Fruit fly (Drosophila melanogaster): ENCODE results near the gene CG5004.
A peak's percentile ranks its signal among the peaks of the same experiment; 100 is the strongest.

The CG5004 gene

DNA sequence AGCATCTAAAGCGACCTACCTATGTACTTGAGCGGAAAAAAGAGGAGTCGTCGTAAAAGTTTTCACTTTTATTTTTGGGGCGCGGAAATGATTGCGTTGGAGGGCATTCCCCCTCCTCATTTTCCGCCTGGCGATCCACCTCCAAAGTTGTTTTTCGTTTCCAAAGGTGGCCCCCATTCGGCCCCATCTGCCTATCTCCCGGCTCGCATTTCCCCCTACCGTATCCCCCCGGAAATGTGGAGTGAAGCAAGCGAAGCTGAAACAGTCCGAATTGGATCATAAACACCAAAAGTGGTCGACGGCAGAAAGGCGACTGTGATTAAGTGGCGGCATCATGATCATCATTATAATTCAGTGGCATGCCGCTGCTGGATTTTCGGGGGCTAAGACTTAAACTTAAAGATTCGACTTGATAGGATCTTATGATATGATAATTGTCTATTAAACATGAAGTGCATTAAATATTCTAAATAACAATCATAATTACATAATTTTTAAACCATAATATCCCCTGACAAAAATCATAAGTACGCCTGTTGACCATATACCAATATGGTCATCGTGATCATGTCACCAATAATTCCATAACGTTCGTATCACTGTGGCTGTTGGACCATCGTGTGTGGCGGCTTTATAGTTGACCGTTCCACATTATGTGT is 16.3 kb downstream of the CG5004 start (continued):
- TF ChIP-seq lov (optimal IDR thresholded peaks at IDR 0.05) (no peak), lov (GFP tag; IDR thresholded peaks at IDR 0.05) (no peak), hkb (optimal IDR thresholded peaks at IDR 0.05) (no peak), hkb (GFP tag; IDR thresholded peaks at IDR 0.05) (peak; percentile 79), Hr51 (GFP tag; optimal IDR thresholded peaks at IDR 0.05) (peak; percentile 53 to 86), CG15011 (GFP tag; optimal IDR thresholded peaks at IDR 0.05) (peak; percentile 54), knrl (GFP tag; IDR thresholded peaks at IDR 0.05; ENCODE audit: partially characterized antibody) (no peak), CG4282 (GFP tag; optimal IDR thresholded peaks at IDR 0.05) (no peak), sqz (GFP tag; optimal IDR thresholded peaks at IDR 0.05) (no peak), hth (optimal IDR thresholded peaks at IDR 0.05) (no peak), MTF-1 (GFP tag; optimal IDR thresholded peaks at IDR 0.05; ENCODE audit: borderline replicate concordance) (peak; percentile 0), ara (GFP tag; IDR thresholded peaks at IDR 0.05) (0 out of 2 replicates have a peak, but pooled peaks have one; percentile 45), CG15479 (GFP tag; optimal IDR thresholded peaks at IDR 0.05) (no peak), CG31388 (GFP tag; optimal IDR thresholded peaks at IDR 0.05) (no peak), CG6854 (GFP tag; optimal IDR thresholded peaks at IDR 0.05) (peak; percentile 61), fru (optimal IDR thresholded peaks at IDR 0.05) (no peak), CG17829 (tag; optimal IDR thresholded peaks at IDR 0.05) (peak; percentile 74), ems (GFP tag; optimal IDR thresholded peaks at IDR 0.05) (peak; percentile 53), CG8089 (GFP tag; optimal IDR thresholded peaks at IDR 0.05) (no peak), ash1 (GFP tag; optimal IDR thresholded peaks at IDR 0.05) (no peak), PHDP (tag; optimal IDR thresholded peaks at IDR 0.05) (peak; percentile 82), CG3995 (GFP tag; optimal IDR thresholded peaks at IDR 0.05) (peak; percentile 16), Ets65A (GFP tag) (peak; percentile 89), CG1647 (GFP tag; optimal IDR thresholded peaks at IDR 0.05) (peak; percentile 51), crol (GFP tag; IDR thresholded peaks at IDR 0.05) (peak; percentile 82), trh (GFP tag; optimal IDR thresholded peaks at IDR 0.05) (peak; percentile 13), cad (GFP tag; optimal IDR thresholded peaks at IDR 0.05) (no peak), CG9727 (GFP tag; optimal IDR thresholded peaks at IDR 0.05) (peak; percentile 55), kni (GFP tag; optimal IDR thresholded peaks at IDR 0.05) (no peak), CG7987 (GFP tag; optimal IDR thresholded peaks at IDR 0.05) (peak; percentile 2), dm (GFP tag; optimal IDR thresholded peaks at IDR 0.05) (peak; percentile 8), CG17385 (GFP tag; optimal IDR thresholded peaks at IDR 0.05) (peak; percentile 64), tap (tag; optimal IDR thresholded peaks at IDR 0.05) (peak; percentile 80), tio (GFP tag; optimal IDR thresholded peaks at IDR 0.05) (peak; percentile 15), Ssrp (tag; optimal IDR thresholded peaks at IDR 0.05) (peak; percentile 60), CG31441 (GFP tag; IDR thresholded peaks at IDR 0.05) (peak; percentile 80), CG1233 (GFP tag; optimal IDR thresholded peaks at IDR 0.05) (peak; percentile 44), sim (GFP tag; IDR thresholded peaks at IDR 0.05) (no peak), Bgb (GFP tag; IDR thresholded peaks at IDR 0.05; ENCODE audit: partially characterized antibody) (no peak), CG30020 (tag; optimal IDR thresholded peaks at IDR 0.05) (no peak), CG8924 (tag; optimal IDR thresholded peaks at IDR 0.05) (peak; percentile 79), so (GFP tag; IDR thresholded peaks at IDR 0.05) (peak; percentile 83), nau (GFP tag; optimal IDR thresholded peaks at IDR 0.05) (peak; percentile 62), CG10654 (GFP tag; optimal IDR thresholded peaks at IDR 0.05) (peak; percentile 27), CG5953 (GFP tag; IDR thresholded peaks at IDR 0.05) (peak; percentile 54; the same call in 1 of the 2 replicates), row (GFP tag; IDR thresholded peaks at IDR 0.05) (peak; percentile 83), Deaf1 (tag; optimal IDR thresholded peaks at IDR 0.05) (peak; percentile 35), yki (optimal IDR thresholded peaks at IDR 0.05) (no peak), psq (GFP tag; optimal IDR thresholded peaks at IDR 0.05) (no peak), CG8290 (GFP tag; optimal IDR thresholded peaks at IDR 0.05) (no peak), CG8290 (tag; optimal IDR thresholded peaks at IDR 0.05) (peak in 1 of 2 experiments; percentile 86), usp (GFP tag; optimal IDR thresholded peaks at IDR 0.05) (no peak)

All from whole organism, embryonic.